Fruit fly (Drosophila melanogaster): ENCODE measurements around the gene CG43755.

The CG43755 gene

dm6 chr2L:332235-332634 is 2.7 kb upstream of the CG43755 start, which contains the start of gene CG31921:
CG31921 (minus strand) TSS chr2L:332335.
- no peak for TF ChIP-seq OdsH (GFP tag; optimal IDR thresholded peaks at IDR 0.05)
- no peak for TF ChIP-seq dmrt93B (GFP tag; optimal IDR thresholded peaks at IDR 0.05)
- no peak for TF ChIP-seq tai (GFP tag; optimal IDR thresholded peaks at IDR 0.05)
- no peak for TF ChIP-seq N (GFP tag; optimal IDR thresholded peaks at IDR 0.05)
- no peak for TF ChIP-seq Abd-B (GFP tag; optimal IDR thresholded peaks at IDR 0.05)
- no peak for TF ChIP-seq psq (GFP tag; optimal IDR thresholded peaks at IDR 0.05)
- no peak for TF ChIP-seq h (GFP tag; optimal IDR thresholded peaks at IDR 0.05)
- TF ChIP-seq jim (GFP tag; optimal IDR thresholded peaks at IDR 0.05): no peak
- TF ChIP-seq usp (GFP tag; optimal IDR thresholded peaks at IDR 0.05): no peak

dm6 chr2L:322915-323314 is 6.6 kb downstream of the CG43755 start:
- TF ChIP-seq CG32264 (GFP tag; optimal IDR thresholded peaks at IDR 0.05): no peak
- no peak for TF ChIP-seq sage (GFP tag; optimal IDR thresholded peaks at IDR 0.05)
- TF ChIP-seq Hnf4 (GFP tag; optimal IDR thresholded peaks at IDR 0.05): no peak
- TF ChIP-seq Jra (GFP tag; optimal IDR thresholded peaks at IDR 0.05): no peak
- no peak for TF ChIP-seq dl (GFP tag; optimal IDR thresholded peaks at IDR 0.05; ENCODE audit: insufficient read depth in 1 of 2, partially characterized antibody in 2 of 2)

- TF ChIP-seq brk (GFP tag; optimal IDR thresholded peaks at IDR 0.05) (no peak), Vsx2 (GFP tag; optimal IDR thresholded peaks at IDR 0.05; ENCODE audit: partially characterized antibody) (no peak), CG9705 (GFP tag; optimal IDR thresholded peaks at IDR 0.05) (no peak), br (GFP tag; optimal IDR thresholded peaks at IDR 0.05) (no peak)
Observed at dm6 chr2L:321793-322192, 7.8 kb downstream of the CG43755 start, which contains the start of gene CG33127. CG33127 (plus strand) TSS chr2L:322101.

- TF ChIP-seq jim (GFP tag; optimal IDR thresholded peaks at IDR 0.05) (no peak), Mio (GFP tag; optimal IDR thresholded peaks at IDR 0.05) (no peak), lola (GFP tag; optimal IDR thresholded peaks at IDR 0.05) (no peak), h (GFP tag; optimal IDR thresholded peaks at IDR 0.05) (no peak), OdsH (GFP tag; optimal IDR thresholded peaks at IDR 0.05) (no peak), psq (GFP tag; optimal IDR thresholded peaks at IDR 0.05) (no peak), usp (GFP tag; optimal IDR thresholded peaks at IDR 0.05) (no peak), Rel (GFP tag; optimal IDR thresholded peaks at IDR 0.05) (no peak), Rel (tag; optimal IDR thresholded peaks at IDR 0.05) (no peak), foxo (GFP tag; optimal IDR thresholded peaks at IDR 0.05) (no peak)
Observed at dm6 chr2L:321148-321547, 8.4 kb downstream of the CG43755 start, which contains the start of gene CG11911. CG11911 (minus strand) TSS chr2L:321248.

dm6 chr2L:319745-320144 is 9.8 kb downstream of the CG43755 start:
- TF ChIP-seq dmrt93B (GFP tag; optimal IDR thresholded peaks at IDR 0.05) (no peak), usp (GFP tag; optimal IDR thresholded peaks at IDR 0.05) (no peak), OdsH (GFP tag; optimal IDR thresholded peaks at IDR 0.05) (no peak), pan (optimal IDR thresholded peaks at IDR 0.05) (no peak), CG32264 (GFP tag; optimal IDR thresholded peaks at IDR 0.05) (no peak), sage (GFP tag; optimal IDR thresholded peaks at IDR 0.05) (no peak), N (GFP tag; optimal IDR thresholded peaks at IDR 0.05) (no peak), Hnf4 (GFP tag; optimal IDR thresholded peaks at IDR 0.05) (no peak), jim (GFP tag; optimal IDR thresholded peaks at IDR 0.05) (no peak), tai (GFP tag; optimal IDR thresholded peaks at IDR 0.05) (no peak), sv (GFP tag; optimal IDR thresholded peaks at IDR 0.05) (no peak), dl (GFP tag; optimal IDR thresholded peaks at IDR 0.05; ENCODE audit: insufficient read depth in 1 of 2, partially characterized antibody in 2 of 2) (no peak), foxo (GFP tag; optimal IDR thresholded peaks at IDR 0.05) (no peak), Dfd (GFP tag; optimal IDR thresholded peaks at IDR 0.05) (no peak), CrebA (GFP tag; optimal IDR thresholded peaks at IDR 0.05; ENCODE audit: borderline replicate concordance) (no peak), woc (GFP tag; optimal IDR thresholded peaks at IDR 0.05) (no peak), Hr78 (GFP tag; optimal IDR thresholded peaks at IDR 0.05) (no peak)

dm6 chr2L:319159-319558 is 10.4 kb downstream of the CG43755 start, which contains the start of gene CG11912:
CG11912 (minus strand) TSS chr2L:319259.
- TF ChIP-seq N (GFP tag; optimal IDR thresholded peaks at IDR 0.05): no peak
- no peak for TF ChIP-seq Vsx2 (GFP tag; optimal IDR thresholded peaks at IDR 0.05; ENCODE audit: partially characterized antibody)
- no peak for TF ChIP-seq Dif (GFP tag; optimal IDR thresholded peaks at IDR 0.05; ENCODE audit: partially characterized antibody)
- no peak for TF ChIP-seq Rel (GFP tag; optimal IDR thresholded peaks at IDR 0.05)
- peak; percentile 85 for TF ChIP-seq Rel (tag; optimal IDR thresholded peaks at IDR 0.05)
